Worm (Caenorhabditis elegans) whole organism, mixed stage, embryonic: ENCODE results near the gene cdt-2.

Experiments
- M03D4.4 ChIP-seq: sonication (generic microtip); optimal IDR thresholded peaks from 2 replicates; lab custom pipeline; 2017; ENCODE audit warnings: mild to moderate bottlenecking, missing genetic modification characterization, missing compliant biosample characterization
- bed-3 ChIP-seq: fragments of 200-800 bp; sonication (Bioruptor generic); optimal IDR thresholded peaks from 3 replicates; lab custom pipeline; 2018; ENCODE audit warnings: mild to moderate bottlenecking, missing genetic modification characterization, moderate library complexity, missing compliant biosample characterization
- blmp-1 ChIP-seq: fragments of 150-350 bp; optimal IDR thresholded peaks from 2 replicates; lab custom pipeline; 2014; ENCODE audit warnings: missing biosample characterization, missing genetic modification characterization
- ceh-39 ChIP-seq: fragments of 150-350 bp; optimal IDR thresholded peaks from 2 replicates; lab custom pipeline; 2014; ENCODE audit warnings: missing biosample characterization, missing genetic modification characterization
- ceh-43 ChIP-seq: fragments of 200-800 bp; sonication (Bioruptor generic); optimal IDR thresholded peaks from 2 replicates; lab custom pipeline; 2018; ENCODE audit warnings: mild to moderate bottlenecking, missing genetic modification characterization, moderate library complexity, missing compliant biosample characterization
- ceh-83 ChIP-seq: fragments of 200-800 bp; sonication (Bioruptor generic); optimal IDR thresholded peaks from 2 replicates; lab custom pipeline; 2018; ENCODE audit warnings: mild to moderate bottlenecking, missing genetic modification characterization, missing compliant biosample characterization
- ces-1 ChIP-seq: fragments of 150-350 bp; optimal IDR thresholded peaks from 2 replicates; lab custom pipeline; 2014; ENCODE audit warnings: missing biosample characterization, missing genetic modification reagents, missing genetic modification characterization
- drap-1 ChIP-seq: fragments of 200-800 bp; sonication (Bioruptor generic); optimal IDR thresholded peaks from 3 replicates; lab custom pipeline; 2018; ENCODE audit warnings: mild to moderate bottlenecking, missing genetic modification characterization, missing compliant biosample characterization
- elt-1 ChIP-seq: sonication (generic microtip); optimal IDR thresholded peaks from 2 replicates; lab custom pipeline; 2017; ENCODE audit warnings: missing genetic modification characterization, mild to moderate bottlenecking, missing compliant biosample characterization, antibody characterized with exemption, moderate library complexity, borderline replicate concordance; ENCODE audit not compliant: insufficient read depth
- elt-3 ChIP-seq: fragments of 150-350 bp; optimal IDR thresholded peaks from 2 replicates; lab custom pipeline; 2014; ENCODE audit warnings: missing biosample characterization, missing genetic modification characterization
- flh-1 ChIP-seq: fragments of 200-800 bp; sonication (Bioruptor generic); optimal IDR thresholded peaks from 2 replicates; lab custom pipeline; 2018; ENCODE audit warnings: mild to moderate bottlenecking, missing genetic modification characterization, moderate library complexity, missing compliant biosample characterization
- hlh-1 ChIP-seq: fragments of 150-350 bp; optimal IDR thresholded peaks from 2 replicates; lab custom pipeline; 2014; ENCODE audit warnings: missing biosample characterization, missing genetic modification reagents, missing genetic modification characterization
- lin-13 ChIP-seq: fragments of 150-350 bp; optimal IDR thresholded peaks from 2 replicates; lab custom pipeline; 2014; ENCODE audit warnings: missing biosample characterization, missing genetic modification characterization
- lin-32 ChIP-seq: fragments of 200-800 bp; sonication (Bioruptor generic); optimal IDR thresholded peaks from 2 replicates; lab custom pipeline; 2018; ENCODE audit warnings: mild to moderate bottlenecking, missing genetic modification characterization, missing compliant biosample characterization
- lsy-2 ChIP-seq: fragments of 150-350 bp; optimal IDR thresholded peaks from 2 replicates; lab custom pipeline; 2014; ENCODE audit warnings: missing biosample characterization, missing genetic modification characterization
- mab-5 ChIP-seq: fragments of 150-350 bp; optimal IDR thresholded peaks from 2 replicates; lab custom pipeline; 2014; ENCODE audit warnings: missing biosample characterization, missing genetic modification characterization
- mep-1 ChIP-seq: fragments of 150-350 bp; optimal IDR thresholded peaks from 2 replicates; lab custom pipeline; 2017; ENCODE audit warnings: missing biosample characterization, missing genetic modification reagents, missing genetic modification characterization, inconsistent platforms
- nhr-12 ChIP-seq: fragments of 150-350 bp; optimal IDR thresholded peaks from 2 replicates; lab custom pipeline; 2014; ENCODE audit warnings: missing biosample characterization, missing genetic modification characterization
- nhr-2 ChIP-seq: fragments of 150-350 bp; optimal IDR thresholded peaks from 2 replicates; lab custom pipeline; 2014; ENCODE audit warnings: missing biosample characterization, missing genetic modification characterization
- nhr-28 ChIP-seq: fragments of 150-350 bp; optimal IDR thresholded peaks from 2 replicates; lab custom pipeline; 2014; ENCODE audit warnings: missing biosample characterization, missing genetic modification characterization
- nhr-76 ChIP-seq: sonication (generic microtip); optimal IDR thresholded peaks from 2 replicates; lab custom pipeline; 2017; ENCODE audit warnings: missing biosample characterization, missing genetic modification characterization
- pha-4 ChIP-seq: fragments of 150-350 bp; optimal IDR thresholded peaks from 2 replicates; lab custom pipeline; 2018; ENCODE audit warnings: missing biosample characterization, missing genetic modification reagents, missing genetic modification characterization
- sem-2 ChIP-seq: fragments of 200-800 bp; sonication (Bioruptor generic); optimal IDR thresholded peaks from 2 replicates; lab custom pipeline; 2018; ENCODE audit warnings: mild to moderate bottlenecking, missing genetic modification characterization, missing compliant biosample characterization
- snpc-4 ChIP-seq: fragments of 150-350 bp; optimal IDR thresholded peaks from 2 replicates; lab custom pipeline; 2014; ENCODE audit warnings: missing biosample characterization, missing genetic modification characterization
- sptf-1 ChIP-seq: sonication (generic microtip); optimal IDR thresholded peaks from 2 replicates; lab custom pipeline; 2017; ENCODE audit warnings: mild to moderate bottlenecking, missing genetic modification characterization, moderate library complexity, missing compliant biosample characterization
- unc-120 ChIP-seq: sonication (generic microtip); optimal IDR thresholded peaks from 2 replicates; lab custom pipeline; 2017; ENCODE audit warnings: missing genetic modification characterization, missing compliant biosample characterization; ENCODE audit not compliant: poor library complexity, severe bottlenecking
- unc-62 ChIP-seq: fragments of 150-350 bp; optimal IDR thresholded peaks from 2 replicates; lab custom pipeline; 2014; ENCODE audit warnings: missing biosample characterization, missing genetic modification reagents, missing genetic modification characterization
- zip-8 ChIP-seq: fragments of 150-350 bp; optimal IDR thresholded peaks from 2 replicates; lab custom pipeline; 2014; ENCODE audit warnings: missing biosample characterization, missing genetic modification characterization
- ztf-11 ChIP-seq: fragments of 150-350 bp; optimal IDR thresholded peaks from 2 replicates; lab custom pipeline; 2014; ENCODE audit warnings: missing biosample characterization, missing genetic modification characterization

Gene cdt-2

ce11 chrV:14945697-14946096 is 45.2 kb downstream of the cdt-2 start, which contains the start of gene C30G7.3:
Gene C30G7.3, minus strand, starts transcription at chrV:14945704.
- TF ChIP-seq M03D4.4 (tag; lab: Kevin White, UChicago) (no peak), drap-1 (no peak), elt-1 (tag; lab: Kevin White, UChicago) (no peak), hlh-1 (no peak), flh-1 (no peak), mep-1 (tag; lab: Kevin White, UChicago) (no peak), ceh-83 (GFP tag; lab: Kevin White, UChicago) (no peak), nhr-28 (tag; lab: Kevin White, UChicago) (no peak), sem-2 (GFP tag; lab: Kevin White, UChicago) (no peak), ceh-39 (no peak), sptf-1 (tag; lab: Kevin White, UChicago) (no peak), ces-1 (GFP tag; lab: Kevin White, UChicago) (no peak), blmp-1 (tag; lab: Kevin White, UChicago) (no peak), mab-5 (tag; lab: Kevin White, UChicago) (no peak), nhr-2 (tag; lab: Kevin White, UChicago) (no peak)

- no peak for TF ChIP-seq elt-1 (tag; lab: Kevin White, UChicago)
- TF ChIP-seq pha-4 (tag; lab: Kevin White, UChicago), result no peak
- no peak for TF ChIP-seq ceh-43 (GFP tag; lab: Kevin White, UChicago)
- TF ChIP-seq nhr-12 (tag; lab: Kevin White, UChicago), result no peak
- no peak for TF ChIP-seq nhr-2 (tag; lab: Kevin White, UChicago)
- TF ChIP-seq bed-3 (GFP tag; lab: Kevin White, UChicago), result no peak
- TF ChIP-seq snpc-4, result no peak
- TF ChIP-seq drap-1, result no peak
- TF ChIP-seq unc-62, result no peak
- TF ChIP-seq ces-1 (GFP tag; lab: Kevin White, UChicago), result no peak
- TF ChIP-seq lin-32 (GFP tag; lab: Kevin White, UChicago), result no peak
- TF ChIP-seq nhr-76 (tag; lab: Kevin White, UChicago), result no peak
- TF ChIP-seq ceh-39, result no peak
- TF ChIP-seq ztf-11 (tag; lab: Kevin White, UChicago), result no peak
- TF ChIP-seq sptf-1 (tag; lab: Kevin White, UChicago), result no peak
- no peak for TF ChIP-seq nhr-28 (tag; lab: Kevin White, UChicago)
Observed at ce11 chrV:14945124-14945523, 45.8 kb downstream of the cdt-2 start.

- TF ChIP-seq nhr-12 (tag; lab: Kevin White, UChicago), result no peak
- TF ChIP-seq sem-2 (GFP tag; lab: Kevin White, UChicago), result no peak
- no peak for TF ChIP-seq elt-1 (tag; lab: Kevin White, UChicago)
- TF ChIP-seq lin-13, result no peak
- no peak for TF ChIP-seq sptf-1 (tag; lab: Kevin White, UChicago)
- TF ChIP-seq flh-1, result no peak
- TF ChIP-seq drap-1, result no peak
- no peak for TF ChIP-seq hlh-1
- TF ChIP-seq ceh-43 (GFP tag; lab: Kevin White, UChicago), result no peak
- no peak for TF ChIP-seq unc-120 (tag; lab: Kevin White, UChicago)
- TF ChIP-seq ceh-39, result no peak
- no peak for TF ChIP-seq M03D4.4 (tag; lab: Kevin White, UChicago)
- TF ChIP-seq zip-8 (tag; lab: Kevin White, UChicago), result no peak
- no peak for TF ChIP-seq mep-1 (tag; lab: Kevin White, UChicago)
- no peak for TF ChIP-seq pha-4 (tag; lab: Kevin White, UChicago)
- TF ChIP-seq elt-3 (tag; lab: Kevin White, UChicago), result no peak
- no peak for TF ChIP-seq nhr-2 (tag; lab: Kevin White, UChicago)
- TF ChIP-seq blmp-1 (tag; lab: Kevin White, UChicago), result no peak
- no peak for TF ChIP-seq ztf-11 (tag; lab: Kevin White, UChicago)
- no peak for TF ChIP-seq lsy-2 (tag; lab: Kevin White, UChicago)
- TF ChIP-seq, all 35 proteins: peak for 0
Observed at ce11 chrV:14943774-14944173, 47.2 kb downstream of the cdt-2 start.

- no peak for TF ChIP-seq sem-2 (GFP tag; lab: Kevin White, UChicago)
- TF ChIP-seq zip-8 (tag; lab: Kevin White, UChicago), result peak; percentile 96
Observed at ce11 chrV:14942898-14943297, 48.0 kb downstream of the cdt-2 start.
